Worm (Caenorhabditis elegans) whole organism, midembryonic: ENCODE data around the gene F59A6.3.

Source experiments
- T22C8.4 ChIP-seq: fragments of 200-800 bp; sonication (Bioruptor generic); IDR thresholded peaks from 2 replicates; pipeline ENCODE4 v1.3.6; 2022; ENCODE audit warnings: missing genetic modification characterization, missing compliant biosample characterization
- cog-1 ChIP-seq: sonication (generic microtip); optimal IDR thresholded peaks from 2 replicates; lab custom pipeline; 2016; ENCODE audit warnings: missing genetic modification characterization, missing compliant biosample characterization
- flt-1 ChIP-seq: fragments of 200-800 bp; sonication (Bioruptor generic); IDR thresholded peaks from 2 replicates; pipeline ENCODE4 v1.3.6; 2022; ENCODE audit warnings: missing genetic modification characterization, missing compliant biosample characterization
- klf-2 ChIP-seq: fragments of 200-800 bp; sonication (Bioruptor generic); conservative IDR thresholded peaks from 2 replicates; pipeline ENCODE4 v1.3.6; 2022; ENCODE audit warnings: missing genetic modification reagents, missing genetic modification characterization, missing compliant biosample characterization
- med-1 ChIP-seq: sonication (generic microtip); optimal IDR thresholded peaks from 2 replicates; lab custom pipeline; 2017; ENCODE audit warnings: missing genetic modification characterization, mild to moderate bottlenecking, missing compliant biosample characterization, antibody characterized with exemption, missing genetic modification reagents; ENCODE audit not compliant: insufficient read depth
- ref-1 ChIP-seq: fragments of 200-800 bp; sonication (Bioruptor generic); conservative IDR thresholded peaks from 2 replicates; pipeline ENCODE4 v1.3.6; 2022; ENCODE audit warnings: missing genetic modification reagents, missing genetic modification characterization, missing compliant biosample characterization
- tab-1 ChIP-seq: fragments of 200-800 bp; sonication (Bioruptor generic); IDR thresholded peaks from 2 replicates; pipeline ENCODE4 v1.3.6; 2022; ENCODE audit warnings: missing genetic modification characterization, missing compliant biosample characterization
- ztf-23 ChIP-seq: fragments of 200-800 bp; sonication (Bioruptor generic); IDR thresholded peaks from 2 replicates; pipeline ENCODE4 v1.3.6; 2022; ENCODE audit warnings: missing genetic modification reagents, missing genetic modification characterization, missing compliant biosample characterization
- ztf-29 ChIP-seq: fragments of 200-800 bp; sonication (Bioruptor generic); IDR thresholded peaks from 2 replicates; pipeline ENCODE4 v1.3.6; 2022; ENCODE audit warnings: missing genetic modification reagents, missing genetic modification characterization, missing compliant biosample characterization

F59A6.3 gene

ce11 chrII:5001866-5002265 lies 6.3 kb upstream of the F59A6.3 start:
- TF ChIP-seq ztf-23 (GFP tag; lab: Robert Waterston, UW) (no peak), ztf-29 (GFP tag; lab: Robert Waterston, UW) (no peak), T22C8.4 (no peak), med-1 (GFP tag; lab: Kevin White, UChicago) (no peak), cog-1 (no peak), ref-1 (GFP tag; lab: Robert Waterston, UW) (no peak), tab-1 (GFP tag; lab: Robert Waterston, UW) (no peak), klf-2 (GFP tag; lab: Robert Waterston, UW) (no peak), flt-1 (GFP tag; lab: Robert Waterston, UW) (no peak)

ce11 chrII:5003660-5004059 lies 4.5 kb upstream of the F59A6.3 start, which contains the start of gene F59A6.10:
Gene F59A6.10, plus strand, starts transcription at chrII:5003960.
- TF ChIP-seq cog-1 (no peak), ztf-23 (GFP tag; lab: Robert Waterston, UW) (no peak), tab-1 (GFP tag; lab: Robert Waterston, UW) (no peak), flt-1 (GFP tag; lab: Robert Waterston, UW) (no peak), med-1 (GFP tag; lab: Kevin White, UChicago) (no peak), klf-2 (GFP tag; lab: Robert Waterston, UW) (no peak), T22C8.4 (no peak), ref-1 (GFP tag; lab: Robert Waterston, UW) (no peak), ztf-29 (GFP tag; lab: Robert Waterston, UW) (no peak)

ce11 chrII:5004781-5005180 lies 3.4 kb upstream of the F59A6.3 start, which contains the start of gene F59A6.4:
Gene F59A6.4, plus strand, starts transcription at chrII:5005081.
- TF ChIP-seq ztf-29 (GFP tag; lab: Robert Waterston, UW) (no peak), cog-1 (no peak), tab-1 (GFP tag; lab: Robert Waterston, UW) (no peak), flt-1 (GFP tag; lab: Robert Waterston, UW) (no peak), klf-2 (GFP tag; lab: Robert Waterston, UW) (no peak), med-1 (GFP tag; lab: Kevin White, UChicago) (no peak), ref-1 (GFP tag; lab: Robert Waterston, UW) (no peak), ztf-23 (GFP tag; lab: Robert Waterston, UW) (no peak), T22C8.4 (no peak)

ce11 chrII:5011978-5012377 lies 3.8 kb downstream of the F59A6.3 start, which contains the start of gene F59A6.12:
Gene F59A6.12, minus strand, starts transcription at chrII:5012078.
- TF ChIP-seq ztf-23 (GFP tag; lab: Robert Waterston, UW) (no peak), flt-1 (GFP tag; lab: Robert Waterston, UW) (no peak), ref-1 (GFP tag; lab: Robert Waterston, UW) (no peak), med-1 (GFP tag; lab: Kevin White, UChicago) (no peak), cog-1 (no peak), tab-1 (GFP tag; lab: Robert Waterston, UW) (no peak), ztf-29 (GFP tag; lab: Robert Waterston, UW) (no peak), klf-2 (GFP tag; lab: Robert Waterston, UW) (no peak), T22C8.4 (no peak)

- TF ChIP-seq ztf-29 (GFP tag; lab: Robert Waterston, UW), result no peak
- TF ChIP-seq med-1 (GFP tag; lab: Kevin White, UChicago), result no peak
- TF ChIP-seq ztf-23 (GFP tag; lab: Robert Waterston, UW), result no peak
- no peak for TF ChIP-seq tab-1 (GFP tag; lab: Robert Waterston, UW)
- TF ChIP-seq cog-1, result no peak
- no peak for TF ChIP-seq klf-2 (GFP tag; lab: Robert Waterston, UW)
- no peak for TF ChIP-seq ref-1 (GFP tag; lab: Robert Waterston, UW)
- no peak for TF ChIP-seq T22C8.4
- no peak for TF ChIP-seq flt-1 (GFP tag; lab: Robert Waterston, UW)
Measured at ce11 chrII:5014399-5014798, 6.3 kb downstream of the F59A6.3 start, which contains the start of gene F59A6.2. Gene F59A6.2, plus strand, starts transcription at chrII:5014699.

- no peak for TF ChIP-seq T22C8.4
- TF ChIP-seq ztf-29 (GFP tag; lab: Robert Waterston, UW), result no peak
- no peak for TF ChIP-seq klf-2 (GFP tag; lab: Robert Waterston, UW)
- no peak for TF ChIP-seq cog-1
- no peak for TF ChIP-seq tab-1 (GFP tag; lab: Robert Waterston, UW)
- no peak for TF ChIP-seq ref-1 (GFP tag; lab: Robert Waterston, UW)
- TF ChIP-seq ztf-23 (GFP tag; lab: Robert Waterston, UW), result no peak
- TF ChIP-seq flt-1 (GFP tag; lab: Robert Waterston, UW), result no peak
- no peak for TF ChIP-seq med-1 (GFP tag; lab: Kevin White, UChicago)
Measured at ce11 chrII:5016144-5016543, 8.0 kb downstream of the F59A6.3 start.

ce11 chrII:5016977-5017585 lies 8.9 kb downstream of the F59A6.3 start:
- TF ChIP-seq T22C8.4 (no peak), med-1 (GFP tag; lab: Kevin White, UChicago) (no peak), tab-1 (GFP tag; lab: Robert Waterston, UW) (no peak), ztf-29 (GFP tag; lab: Robert Waterston, UW) (0 out of 2 replicates have a peak, but pooled peaks have one; percentile 19)

ce11 chrII:5018578-5018977 lies 10.4 kb downstream of the F59A6.3 start:
- TF ChIP-seq flt-1 (GFP tag; lab: Robert Waterston, UW) (no peak), ztf-23 (GFP tag; lab: Robert Waterston, UW) (no peak), tab-1 (GFP tag; lab: Robert Waterston, UW) (no peak), ztf-29 (GFP tag; lab: Robert Waterston, UW) (no peak), T22C8.4 (no peak), med-1 (GFP tag; lab: Kevin White, UChicago) (no peak), ref-1 (GFP tag; lab: Robert Waterston, UW) (no peak), cog-1 (no peak), klf-2 (GFP tag; lab: Robert Waterston, UW) (no peak)
